Worm (Caenorhabditis elegans): ENCODE results near the gene srv-5.

The srv-5 gene

DNA sequence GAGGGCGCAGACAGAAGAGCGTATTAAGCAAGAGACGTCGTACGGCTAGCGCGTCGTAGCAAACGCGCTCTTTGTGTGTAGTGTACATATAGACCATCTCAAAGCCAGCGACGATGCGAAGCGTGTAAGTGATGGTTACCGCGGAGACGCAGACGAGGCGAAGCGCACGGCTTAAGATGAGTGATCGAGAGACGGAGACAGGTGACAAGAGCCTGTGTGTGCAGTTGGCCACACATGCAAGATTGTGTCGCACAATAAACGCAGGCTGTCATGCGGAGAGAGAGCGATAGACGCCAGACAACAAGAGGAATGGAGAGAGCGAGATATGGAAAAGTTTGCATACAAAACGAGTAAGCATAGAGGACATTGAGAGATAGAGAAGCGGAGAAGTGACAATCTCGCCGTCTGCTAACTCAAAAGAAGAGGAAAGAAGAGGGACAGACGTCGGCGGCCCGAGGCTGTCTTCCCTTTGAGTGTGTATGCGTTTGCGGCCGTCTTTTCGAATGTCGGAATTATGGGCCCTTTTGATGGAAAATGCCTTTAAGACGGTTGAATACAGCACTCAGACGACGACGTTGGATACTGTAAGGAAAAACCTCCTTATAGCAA, 29.3 kb upstream of the srv-5 start:
- TF ChIP-seq madf-2 (tag; optimal IDR thresholded peaks at IDR 0.05), result peak; percentile 3
- no peak for TF ChIP-seq che-1 (tag; optimal IDR thresholded peaks at IDR 0.05)
- peak; percentile 50 for TF ChIP-seq ceh-14 (tag; optimal IDR thresholded peaks at IDR 0.05)
- peak; percentile 71 for TF ChIP-seq pros-1 (tag; optimal IDR thresholded peaks at IDR 0.05)
- peak; percentile 44 for TF ChIP-seq ref-2 (tag; optimal IDR thresholded peaks at IDR 0.05)
- TF ChIP-seq K02D7.2 (tag; optimal IDR thresholded peaks at IDR 0.05), result no peak
- TF ChIP-seq ceh-18 (tag; optimal IDR thresholded peaks at IDR 0.05), result peak; percentile 50
- peak; percentile 35 for TF ChIP-seq nfya-1 (tag; optimal IDR thresholded peaks at IDR 0.05)
- TF ChIP-seq hlh-6 (tag; optimal IDR thresholded peaks at IDR 0.05), result no peak
- TF ChIP-seq ceh-34 (tag; optimal IDR thresholded peaks at IDR 0.05), result peak; percentile 68
- TF ChIP-seq pax-1 (tag; optimal IDR thresholded peaks at IDR 0.05), result peak; percentile 89
- peak; percentile 44 for TF ChIP-seq ceh-2 (tag; optimal IDR thresholded peaks at IDR 0.05)
- TF ChIP-seq T23F11.4 (GFP tag; optimal IDR thresholded peaks at IDR 0.05), result no peak
- peak; percentile 4 for TF ChIP-seq tbx-2 (tag; optimal IDR thresholded peaks at IDR 0.05)
- TF ChIP-seq ceh-31 (tag; optimal IDR thresholded peaks at IDR 0.05), result peak; percentile 71
- peak; percentile 71 for TF ChIP-seq sdc-2 (tag; optimal IDR thresholded peaks at IDR 0.05)
- TF ChIP-seq dve-1 (tag; optimal IDR thresholded peaks at IDR 0.05), result peak; percentile 32
- peak; percentile 89 for TF ChIP-seq eyg-1 (tag; optimal IDR thresholded peaks at IDR 0.05)
- peak; percentile 25 for TF ChIP-seq unc-42 (tag; optimal IDR thresholded peaks at IDR 0.05)
- TF ChIP-seq ets-4 (tag; optimal IDR thresholded peaks at IDR 0.05), result peak; percentile 14
- TF ChIP-seq ama-1 (optimal IDR thresholded peaks at IDR 0.05), result peak; percentile 83
- no peak for TF ChIP-seq ceh-30 (tag; optimal IDR thresholded peaks at IDR 0.05)
- peak; percentile 54 for TF ChIP-seq F13H6.1 (tag; optimal IDR thresholded peaks at IDR 0.05)
- TF ChIP-seq unc-55 (GFP tag; optimal IDR thresholded peaks at IDR 0.05), result peak; percentile 76

DNA sequence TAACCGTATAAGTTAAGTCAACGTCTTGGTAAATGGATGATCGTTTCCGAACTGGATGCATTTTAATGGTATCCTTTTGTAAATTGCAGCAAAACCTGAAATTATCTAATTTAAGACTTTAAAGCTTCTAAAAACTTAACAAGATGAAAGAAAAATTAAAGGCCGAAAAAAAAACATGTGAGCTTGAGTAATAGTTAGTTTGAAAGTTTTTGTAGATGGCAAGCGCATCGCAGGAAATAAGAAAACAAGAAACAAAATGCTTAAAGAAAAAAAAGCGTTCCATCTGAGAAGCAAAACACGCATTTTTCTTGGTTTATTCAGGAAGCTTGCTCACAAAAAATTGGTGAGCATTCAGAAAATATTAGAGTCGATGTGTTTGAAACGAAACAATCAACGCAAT, 16.4 kb upstream of the srv-5 start, which contains the start of gene rab-37:
TSS of gene rab-37 (minus strand) at position 101 of the 400 bp plus-strand sequence.
- no peak for TF ChIP-seq pha-4 (tag; optimal IDR thresholded peaks at IDR 0.05)
- no peak for TF ChIP-seq pag-3 (tag; optimal IDR thresholded peaks at IDR 0.05; ENCODE audit: borderline replicate concordance)
- TF ChIP-seq ceh-14 (tag; optimal IDR thresholded peaks at IDR 0.05), result no peak
- TF ChIP-seq che-1 (tag; optimal IDR thresholded peaks at IDR 0.05), result no peak
- TF ChIP-seq mec-3 (tag; optimal IDR thresholded peaks at IDR 0.05; ENCODE audit: borderline replicate concordance), result no peak
- no peak for TF ChIP-seq C38D4.7 (GFP tag; optimal IDR thresholded peaks at IDR 0.05)
- TF ChIP-seq pax-1 (tag; optimal IDR thresholded peaks at IDR 0.05), result no peak
- no peak for TF ChIP-seq ets-4 (tag; optimal IDR thresholded peaks at IDR 0.05)
- no peak for TF ChIP-seq unc-3 (GFP tag; conservative IDR thresholded peaks at IDR 0.05)
- no peak for TF ChIP-seq unc-3 (tag; optimal IDR thresholded peaks at IDR 0.05)

- TF ChIP-seq elt-2 (tag; optimal IDR thresholded peaks at IDR 0.05) (no peak), unc-42 (tag; optimal IDR thresholded peaks at IDR 0.05) (peak; percentile 59)
Measured at ce11 chrX:4238971-4239370, 13.2 kb upstream of the srv-5 start.

DNA sequence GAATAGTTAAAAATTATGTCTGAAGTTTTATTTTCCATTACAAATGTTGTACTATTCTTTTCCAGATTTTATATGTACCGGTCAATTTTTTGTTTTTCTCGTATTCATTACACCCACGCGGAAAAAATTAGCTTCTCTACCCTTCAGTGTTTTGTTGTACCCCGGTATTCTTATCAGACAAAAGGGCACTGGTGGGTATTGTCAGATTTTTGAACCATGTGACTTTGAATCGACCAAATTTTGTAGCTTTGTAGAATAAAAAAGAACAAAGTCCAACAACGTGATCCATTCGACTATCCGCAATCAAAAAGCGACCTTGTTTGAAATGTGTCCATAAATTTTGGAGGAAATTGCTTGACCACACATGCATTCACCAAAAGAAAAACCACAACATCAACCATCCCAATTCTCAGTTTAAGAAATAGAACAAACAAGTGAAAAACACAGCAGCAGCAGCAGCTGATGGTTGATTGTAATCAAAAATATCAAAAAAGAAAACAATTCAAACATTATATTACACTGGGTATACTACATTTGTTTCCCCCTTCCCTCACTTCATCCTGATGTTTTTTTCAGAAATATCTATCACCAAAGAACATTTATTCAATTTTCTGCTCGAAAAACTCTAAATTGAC, 7.5 kb upstream of the srv-5 start:
- TF ChIP-seq hlh-13 (GFP tag; optimal IDR thresholded peaks at IDR 0.05), result no peak
- TF ChIP-seq zip-5 (tag; optimal IDR thresholded peaks at IDR 0.05), result no peak
- TF ChIP-seq ceh-31 (tag; optimal IDR thresholded peaks at IDR 0.05), result no peak
- no peak for TF ChIP-seq F13H6.1 (tag; optimal IDR thresholded peaks at IDR 0.05)
- no peak for TF ChIP-seq Y22D7AL.16 (tag; optimal IDR thresholded peaks at IDR 0.05)

ce11 chrX:4245124-4245523, 7.0 kb upstream of the srv-5 start:
- TF ChIP-seq ceh-2 (tag; optimal IDR thresholded peaks at IDR 0.05), result no peak
- TF ChIP-seq fkh-6 (tag; optimal IDR thresholded peaks at IDR 0.05), result no peak
- no peak for TF ChIP-seq zip-5 (tag; optimal IDR thresholded peaks at IDR 0.05)
- no peak for TF ChIP-seq Y22D7AL.16 (tag; optimal IDR thresholded peaks at IDR 0.05)
- TF ChIP-seq hlh-6 (tag; optimal IDR thresholded peaks at IDR 0.05), result no peak
- no peak for TF ChIP-seq elt-4 (tag; optimal IDR thresholded peaks at IDR 0.05)
